Fruit fly (Drosophila melanogaster) whole organism, embryonic: Measurements from ENCODE around the gene CG7179.
A peak's percentile ranks its signal among the peaks of the same experiment; 100 is the strongest.

Source experiments
- ATbp ChIP-seq: fragments of 200-800 bp; sonication (Bioruptor generic); optimal IDR thresholded peaks from 2 replicates; lab custom pipeline; 2017; ENCODE audit warnings: missing biosample characterization, mild to moderate bottlenecking, missing genetic modification characterization, missing genetic modification reagents
- C15 ChIP-seq: fragments of 200-800 bp; sonication (Bioruptor generic); IDR thresholded peaks from 3 replicates; pipeline ENCODE4 v1.3.6; 2022; ENCODE audit warnings: missing biosample characterization, missing genetic modification characterization
- CG10209 ChIP-seq: fragments of 200-800 bp; sonication (Bioruptor generic); optimal IDR thresholded peaks from 3 replicates; lab custom pipeline; 2017; ENCODE audit warnings: missing biosample characterization, mild to moderate bottlenecking, missing genetic modification characterization, missing genetic modification reagents
- CG12299 ChIP-seq: fragments of 200-800 bp; sonication (Bioruptor generic); optimal IDR thresholded peaks from 2 replicates; lab custom pipeline; 2018; ENCODE audit warnings: missing biosample characterization, mild to moderate bottlenecking, missing genetic modification characterization
- CG14965 ChIP-seq: fragments of 200-800 bp; sonication (Bioruptor generic); optimal IDR thresholded peaks from 2 replicates; lab custom pipeline; 2016; ENCODE audit warnings: missing biosample characterization, missing genetic modification characterization, borderline replicate concordance
- CG15011 ChIP-seq: fragments of 200-800 bp; sonication (Bioruptor generic); optimal IDR thresholded peaks from 3 replicates; lab custom pipeline; 2018; ENCODE audit warnings: missing biosample characterization, mild to moderate bottlenecking, missing genetic modification characterization
- CG16779 ChIP-seq: fragments of 200-800 bp; sonication (Bioruptor generic); IDR thresholded peaks from 2 replicates; pipeline ENCODE4 v1.3.6; 2022; ENCODE audit warnings: missing biosample characterization, missing genetic modification characterization
- CG16813 ChIP-seq: fragments of 200-800 bp; sonication (Bioruptor generic); IDR thresholded peaks from 3 replicates; pipeline ENCODE4 v1.3.6; 2022; ENCODE audit warnings: missing biosample characterization, missing genetic modification characterization; ENCODE audit not compliant: partially characterized antibody
- CG17612 ChIP-seq: fragments of 200-800 bp; sonication (Bioruptor generic); IDR thresholded peaks from 2 replicates; pipeline ENCODE4 v1.3.6; 2022; ENCODE audit warnings: missing biosample characterization, missing genetic modification characterization
- CG18011 ChIP-seq: fragments of 200-800 bp; sonication (Bioruptor generic); optimal IDR thresholded peaks from 2 replicates; lab custom pipeline; 2017; ENCODE audit warnings: missing biosample characterization, missing genetic modification characterization, mild to moderate bottlenecking, moderate library complexity, missing genotype
- CG2678 ChIP-seq: fragments of 200-800 bp; sonication (Bioruptor generic); optimal IDR thresholded peaks from 3 replicates; lab custom pipeline; 2019; ENCODE audit warnings: missing biosample characterization, mild to moderate bottlenecking, missing genetic modification characterization, moderate library complexity
- CG30020 ChIP-seq: fragments of 200-800 bp; optimal IDR thresholded peaks from 2 replicates; lab custom pipeline; 2019; ENCODE audit warnings: missing biosample characterization, mild to moderate bottlenecking, missing genetic modification characterization, moderate library complexity
- CG3163 ChIP-seq: fragments of 200-800 bp; sonication (Bioruptor generic); optimal IDR thresholded peaks from 3 replicates; lab custom pipeline; 2016; ENCODE audit warnings: missing biosample characterization, missing genetic modification characterization
- CG33557 ChIP-seq: fragments of 200-800 bp; sonication (Bioruptor generic); optimal IDR thresholded peaks from 2 replicates; lab custom pipeline; 2019; ENCODE audit warnings: missing biosample characterization, mild to moderate bottlenecking, missing genetic modification characterization, moderate library complexity
- CG3838 ChIP-seq: fragments of 200-800 bp; sonication (Bioruptor generic); optimal IDR thresholded peaks from 3 replicates; lab custom pipeline; 2016; ENCODE audit warnings: missing biosample characterization, missing genetic modification characterization
- CG4707 ChIP-seq: fragments of 200-800 bp; sonication (Bioruptor generic); optimal IDR thresholded peaks from 2 replicates; lab custom pipeline; 2018; ENCODE audit warnings: missing biosample characterization, mild to moderate bottlenecking, missing genetic modification characterization, moderate library complexity
- CG6654 ChIP-seq: fragments of 200-800 bp; sonication (Bioruptor generic); optimal IDR thresholded peaks from 2 replicates; lab custom pipeline; 2017; ENCODE audit warnings: missing biosample characterization, mild to moderate bottlenecking, missing genetic modification characterization
- CG6689 ChIP-seq: fragments of 200-800 bp; sonication (Bioruptor generic); IDR thresholded peaks from 2 replicates; pipeline ENCODE4 v1.3.6; 2022; ENCODE audit warnings: missing biosample characterization, missing genetic modification characterization
- CG7271 ChIP-seq: fragments of 200-800 bp; sonication (Bioruptor generic); optimal IDR thresholded peaks from 2 replicates; lab custom pipeline; 2018; ENCODE audit warnings: missing biosample characterization, mild to moderate bottlenecking, missing genetic modification characterization, moderate library complexity
- CG8281 ChIP-seq: fragments of 200-800 bp; sonication (Bioruptor generic); optimal IDR thresholded peaks from 2 replicates; lab custom pipeline; 2018; ENCODE audit warnings: missing biosample characterization, mild to moderate bottlenecking, missing genetic modification characterization, moderate library complexity
- CG8924 ChIP-seq: fragments of 200-800 bp; optimal IDR thresholded peaks from 3 replicates; lab custom pipeline; 2019; ENCODE audit warnings: missing biosample characterization, mild to moderate bottlenecking, missing genetic modification characterization, moderate library complexity
- CG9727 ChIP-seq: fragments of 200-800 bp; sonication (Bioruptor generic); optimal IDR thresholded peaks from 3 replicates; lab custom pipeline; 2017; ENCODE audit warnings: missing biosample characterization, mild to moderate bottlenecking, missing genetic modification characterization
- CHES-1-like ChIP-seq: fragments of 200-800 bp; sonication (Bioruptor generic); optimal IDR thresholded peaks from 2 replicates; lab custom pipeline; 2016; ENCODE audit warnings: missing biosample characterization, missing genetic modification characterization
- CrebB ChIP-seq: fragments of 200-800 bp; sonication (Bioruptor generic); optimal IDR thresholded peaks from 3 replicates; lab custom pipeline; 2018; ENCODE audit warnings: missing biosample characterization, mild to moderate bottlenecking, missing genetic modification characterization
- D19A ChIP-seq: fragments of 200-800 bp; optimal IDR thresholded peaks from 3 replicates; lab custom pipeline; 2019; ENCODE audit warnings: missing biosample characterization, mild to moderate bottlenecking, missing genetic modification characterization, moderate library complexity
- D19B ChIP-seq: fragments of 200-800 bp; sonication (Bioruptor generic); optimal IDR thresholded peaks from 2 replicates; lab custom pipeline; 2017; ENCODE audit warnings: missing biosample characterization, mild to moderate bottlenecking, missing genetic modification characterization
- Dp ChIP-seq: fragments of 200-800 bp; sonication (Bioruptor generic); optimal IDR thresholded peaks from 2 replicates; lab custom pipeline; 2018; ENCODE audit warnings: missing biosample characterization, mild to moderate bottlenecking, missing genetic modification characterization, moderate library complexity
- Eip74EF ChIP-seq, 2 experiments: fragments of 200-800 bp in 1 of 2; fragments of >200 bp in 1 of 2; sonication (Bioruptor generic) in 1 of 2; optimal IDR thresholded peaks; 2 replicates each; lab custom pipeline; 2017 to 2019; ENCODE audit warnings: missing biosample characterization in 2 of 2, missing genetic modification characterization in 2 of 2, mild to moderate bottlenecking in 1 of 2, moderate library complexity in 1 of 2
- Ets65A ChIP-seq: fragments of 200-800 bp; sonication (Bioruptor generic); peaks from one replicate; lab custom pipeline; 2016; ENCODE audit warnings: missing biosample characterization, missing genetic modification characterization
- Fer1 ChIP-seq: fragments of 200-800 bp; sonication (Bioruptor generic); optimal IDR thresholded peaks from 2 replicates; lab custom pipeline; 2017; ENCODE audit warnings: missing biosample characterization, mild to moderate bottlenecking, missing genetic modification characterization
- GATAe ChIP-seq: fragments of 200-800 bp; sonication (Bioruptor generic); conservative IDR thresholded peaks from 2 replicates; pipeline ENCODE4 v1.3.6; 2022; ENCODE audit warnings: missing biosample characterization, missing genetic modification characterization
- HLH4C ChIP-seq: fragments of 200-800 bp; sonication (Bioruptor generic); IDR thresholded peaks from 3 replicates; pipeline ENCODE4 v1.3.6; 2022; ENCODE audit warnings: missing biosample characterization, missing genetic modification characterization; ENCODE audit not compliant: partially characterized antibody
- Med ChIP-seq: fragments of 200-800 bp; sonication (Bioruptor generic); peaks from one replicate; lab custom pipeline; 2016; ENCODE audit warnings: missing biosample characterization, missing genetic modification characterization, mild to moderate bottlenecking, inconsistent platforms, moderate library complexity
- NC2β ChIP-seq: fragments of 200-800 bp; sonication (Bioruptor generic); optimal IDR thresholded peaks from 2 replicates; lab custom pipeline; 2016; ENCODE audit warnings: missing biosample characterization, missing genetic modification characterization
- Ravus ChIP-seq: fragments of 200-800 bp; sonication (Bioruptor generic); IDR thresholded peaks from 2 replicates; pipeline ENCODE4 v1.3.6; 2022; ENCODE audit warnings: missing biosample characterization, missing genetic modification characterization
- Sry-δ ChIP-seq: fragments of 200-800 bp; sonication (Bioruptor generic); optimal IDR thresholded peaks from 2 replicates; lab custom pipeline; 2016; ENCODE audit warnings: missing biosample characterization, missing genetic modification characterization
- ac ChIP-seq: fragments of 200-800 bp; sonication (Bioruptor generic); optimal IDR thresholded peaks from 3 replicates; lab custom pipeline; 2017; ENCODE audit warnings: missing biosample characterization, mild to moderate bottlenecking, missing genetic modification characterization
- bigmax ChIP-seq: fragments of 200-800 bp; sonication (Bioruptor generic); optimal IDR thresholded peaks from 2 replicates; lab custom pipeline; 2018; ENCODE audit warnings: missing biosample characterization, mild to moderate bottlenecking, missing genetic modification characterization
- ci ChIP-seq: fragments of 200-800 bp; sonication (Bioruptor generic); IDR thresholded peaks from 3 replicates; pipeline ENCODE4 v1.3.6; 2022; ENCODE audit warnings: missing biosample characterization, missing genetic modification characterization
- kni ChIP-seq: fragments of 200-800 bp; sonication (Bioruptor generic); optimal IDR thresholded peaks from 3 replicates; lab custom pipeline; 2017; ENCODE audit warnings: mild to moderate bottlenecking, missing biosample characterization, missing genetic modification reagents, missing genetic modification characterization
- org-1 ChIP-seq: fragments of 200-800 bp; sonication (Bioruptor generic); optimal IDR thresholded peaks from 2 replicates; lab custom pipeline; 2017; ENCODE audit warnings: missing biosample characterization, missing genetic modification characterization
- pnt ChIP-seq: fragments of 200-800 bp; sonication (Bioruptor generic); optimal IDR thresholded peaks from 3 replicates; lab custom pipeline; 2016; ENCODE audit warnings: missing biosample characterization, missing genetic modification characterization
- pros ChIP-seq: fragments of 200-800 bp; sonication (Bioruptor generic); optimal IDR thresholded peaks from 3 replicates; lab custom pipeline; 2019; ENCODE audit warnings: missing biosample characterization, mild to moderate bottlenecking, missing genetic modification characterization, moderate library complexity
- tll ChIP-seq, 2 experiments: fragments of 200-800 bp in 1 of 2; fragments of >200 bp in 1 of 2; sonication (Bioruptor generic) in 1 of 2; optimal IDR thresholded peaks; 2 replicates each; lab custom pipeline; 2017 to 2019; ENCODE audit warnings: missing biosample characterization in 2 of 2, missing genetic modification characterization in 2 of 2, mild to moderate bottlenecking in 1 of 2, moderate library complexity in 1 of 2
- vnd ChIP-seq: fragments of 200-800 bp; sonication (Bioruptor generic); IDR thresholded peaks from 3 replicates; pipeline ENCODE4 v1.3.6; 2022; ENCODE audit warnings: missing biosample characterization, missing genetic modification characterization; ENCODE audit not compliant: partially characterized antibody
- vvl ChIP-seq: fragments of 200-800 bp; sonication (Bioruptor generic); IDR thresholded peaks from 2 replicates; pipeline ENCODE4 v1.3.6; 2022; ENCODE audit warnings: missing biosample characterization, missing genetic modification characterization

The CG7179 gene

DNA sequence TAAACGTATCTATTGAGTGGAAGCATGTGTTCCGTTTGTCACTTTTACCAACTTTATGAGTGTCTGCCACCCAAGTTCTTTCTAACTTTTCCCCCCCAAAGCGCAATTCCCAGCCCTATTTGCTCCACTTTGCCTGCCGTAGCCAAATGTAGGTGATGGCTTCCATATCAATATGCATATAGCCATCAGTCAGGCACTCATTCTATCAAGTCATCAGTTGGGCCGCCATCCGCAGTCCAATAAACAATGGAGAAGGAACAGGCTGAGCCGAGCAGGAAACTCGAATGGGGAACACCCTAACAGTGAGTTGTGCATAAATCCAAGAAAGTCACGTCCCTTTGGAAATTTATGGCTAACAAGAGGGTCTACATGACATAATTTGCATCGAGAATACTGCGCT, 29.7 kb upstream of the CG7179 start:
- no peak for TF ChIP-seq ATbp (GFP tag; lab: Kevin White, UChicago)
- peak; percentile 95 for TF ChIP-seq CG8281
- TF ChIP-seq Med (GFP tag; lab: Kevin White, UChicago) = peak; percentile 21
- TF ChIP-seq CHES-1-like (GFP tag; lab: Kevin White, UChicago) = no peak
- no peak for TF ChIP-seq Dp (GFP tag; lab: Kevin White, UChicago)
- TF ChIP-seq CG33557 (GFP tag; lab: Kevin White, UChicago) = no peak
- no peak for TF ChIP-seq bigmax (GFP tag; lab: Kevin White, UChicago)
- TF ChIP-seq CG14965 (GFP tag; lab: Kevin White, UChicago) = no peak
- no peak for TF ChIP-seq CG3838 (GFP tag; lab: Kevin White, UChicago)

DNA sequence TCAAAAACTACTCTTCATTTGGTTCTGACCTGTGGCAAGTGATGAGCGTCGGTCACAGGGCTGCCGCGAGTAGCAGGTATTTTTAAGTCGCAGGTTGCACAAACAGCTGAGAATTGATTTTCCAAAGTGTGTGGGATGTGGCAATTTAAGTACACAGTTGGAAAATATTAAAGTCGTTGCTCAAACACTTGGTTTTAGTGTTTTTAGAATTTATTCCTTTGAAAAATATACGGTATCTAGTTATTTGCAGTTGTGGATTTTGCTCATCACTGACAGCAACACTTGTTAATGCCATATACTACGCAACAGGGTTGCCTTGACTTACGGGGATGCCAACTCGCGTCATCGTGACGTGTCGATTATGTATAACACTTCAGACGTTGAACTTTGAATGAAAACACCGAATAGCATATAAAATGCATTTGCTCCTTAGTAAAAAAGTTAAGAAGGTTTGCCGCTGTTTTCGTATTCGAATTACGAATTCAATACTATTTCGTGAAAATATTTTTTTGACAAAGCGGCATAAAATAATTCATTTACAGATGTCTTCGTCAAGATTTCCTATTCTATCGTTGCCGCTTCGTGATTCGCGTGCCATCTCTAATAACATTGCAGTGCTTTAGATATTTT, 22.1 kb upstream of the CG7179 start, which contains the start of the genes Herp and r2d2:
Gene Herp, minus strand, starts transcription at position 255 of the 630 bp plus-strand sequence.
Gene r2d2, plus strand, starts transcription at position 344 of the 630 bp plus-strand sequence.
- TF ChIP-seq NC2β = peak; percentile 90
- TF ChIP-seq pros (GFP tag; lab: Kevin White, UChicago) = peak; percentile 34
- TF ChIP-seq D19B (GFP tag; lab: Kevin White, UChicago) = peak; percentile 84
- TF ChIP-seq vnd (GFP tag; lab: Robert Waterston, UW) = peak; percentile 77
- peak; percentile 81 for TF ChIP-seq CrebB (tag; lab: Kevin White, UChicago)
- TF ChIP-seq tll (GFP tag; optimal IDR thresholded peaks at IDR 0.05; lab: Kevin White, UChicago) = peak; percentile 70 to 99
- peak; percentile 55; the same call in 1 of the 3 replicates for TF ChIP-seq HLH4C (GFP tag; lab: Robert Waterston, UW)
- TF ChIP-seq CG3163 (GFP tag; lab: Kevin White, UChicago) = peak; percentile 82
- peak in 1 of 2 experiments; percentile 69 for TF ChIP-seq Eip74EF (GFP tag; optimal IDR thresholded peaks at IDR 0.05; lab: Kevin White, UChicago)
- TF ChIP-seq C15 (GFP tag; lab: Robert Waterston, UW) = peak; percentile 83; the same call in 2 of the 3 replicates
- peak; percentile 91 for TF ChIP-seq kni
- peak; percentile 63 for TF ChIP-seq Ravus (GFP tag; lab: Robert Waterston, UW)
- TF ChIP-seq D19A = peak; percentile 83
- TF ChIP-seq CG18011 (GFP tag; lab: Kevin White, UChicago) = peak; percentile 61
- peak; percentile 86 for TF ChIP-seq CG6689 (GFP tag; lab: Robert Waterston, UW)
- peak; percentile 62 for TF ChIP-seq CG7271 (tag; lab: Kevin White, UChicago)
- TF ChIP-seq CG12299 (tag; lab: Kevin White, UChicago) = peak; percentile 88
- peak; percentile 79 for TF ChIP-seq CG16813 (GFP tag; lab: Robert Waterston, UW)
- peak; percentile 93 for TF ChIP-seq CG2678 (tag; lab: Kevin White, UChicago)
- TF ChIP-seq GATAe (GFP tag; lab: Robert Waterston, UW) = peak; percentile 31; the same call in 1 of the 2 replicates
- TF ChIP-seq CG30020 (tag; lab: Kevin White, UChicago) = peak; percentile 92
- peak; percentile 43; the same call in 1 of the 2 replicates for TF ChIP-seq CG17612 (GFP tag; lab: Robert Waterston, UW)
- TF ChIP-seq Dp (GFP tag; lab: Kevin White, UChicago) = peak; percentile 12
- TF ChIP-seq CG4707 = peak; percentile 50
- TF ChIP-seq Sry-δ (GFP tag; lab: Kevin White, UChicago) = peak; percentile 86
- peak; percentile 76 for TF ChIP-seq CG15011
- TF ChIP-seq Fer1 (GFP tag; lab: Kevin White, UChicago) = peak; percentile 91
- peak; percentile 90 for TF ChIP-seq CG9727 (GFP tag; lab: Kevin White, UChicago)
- TF ChIP-seq CG8924 (tag; lab: Kevin White, UChicago) = peak; percentile 88
- TF ChIP-seq CG6654 (GFP tag; lab: Kevin White, UChicago) = peak; percentile 66
- TF ChIP-seq vvl (GFP tag; lab: Robert Waterston, UW) = peak; percentile 83
- peak; percentile 72 for TF ChIP-seq ac (GFP tag; lab: Kevin White, UChicago)
- TF ChIP-seq org-1 (GFP tag; lab: Kevin White, UChicago) = peak; percentile 84
- TF ChIP-seq Ets65A (GFP tag; lab: Kevin White, UChicago) = peak; percentile 99
- peak; percentile 92 for TF ChIP-seq pnt
- TF ChIP-seq ci (GFP tag; lab: Robert Waterston, UW) = peak; percentile 82; the same call in 2 of the 3 replicates
- peak; percentile 88 for TF ChIP-seq CG10209 (GFP tag; lab: Kevin White, UChicago)
- TF ChIP-seq CG16779 (GFP tag; lab: Robert Waterston, UW) = no peak
